Worm (Caenorhabditis elegans) whole organism, L3 larva: Measurements from ENCODE around the gene C18H9.6.

ENCODE experiments used
- aly-2 ChIP-seq: fragments of 150-350 bp; optimal IDR thresholded peaks from 2 replicates; lab custom pipeline; 2014; ENCODE audit warnings: missing biosample characterization, missing genetic modification characterization
- ama-1 ChIP-seq: fragments of 150-350 bp; optimal IDR thresholded peaks from 2 replicates; lab custom pipeline; 2018
- ceh-28 ChIP-seq: fragments of 150-350 bp; optimal IDR thresholded peaks from 2 replicates; lab custom pipeline; 2014; ENCODE audit warnings: missing biosample characterization, missing genetic modification reagents, missing genetic modification characterization
- ceh-82 ChIP-seq: fragments of 150-350 bp; optimal IDR thresholded peaks from 2 replicates; lab custom pipeline; 2014; ENCODE audit warnings: missing biosample characterization, missing genetic modification characterization
- ceh-9 ChIP-seq: sonication (generic microtip); optimal IDR thresholded peaks from 2 replicates; lab custom pipeline; 2018; ENCODE audit warnings: missing biosample characterization, missing genetic modification characterization
- daf-12 ChIP-seq: fragments of 150-350 bp; optimal IDR thresholded peaks from 2 replicates; lab custom pipeline; 2014; ENCODE audit warnings: missing biosample characterization, missing genetic modification reagents, missing genetic modification characterization
- egl-27 ChIP-seq: sonication (generic microtip); optimal IDR thresholded peaks from 4 replicates; lab custom pipeline; 2017; ENCODE audit warnings: missing biosample characterization, missing genetic modification reagents, missing genetic modification characterization
- elt-1 ChIP-seq: fragments of 150-350 bp; optimal IDR thresholded peaks from 2 replicates; lab custom pipeline; 2014; ENCODE audit warnings: missing biosample characterization, missing genetic modification characterization
- elt-2 ChIP-seq: sonication (generic microtip); optimal IDR thresholded peaks from 2 replicates; lab custom pipeline; 2016; ENCODE audit warnings: missing genetic modification reagents, mild to moderate bottlenecking, missing genetic modification characterization, missing compliant biosample characterization
- elt-3 ChIP-seq, 3 experiments: fragments of 150-350 bp in 1 of 3; sonication (generic microtip) in 2 of 3; optimal IDR thresholded peaks; 2 replicates in 2 of 3; 4 replicates in 1 of 3; lab custom pipeline; 2014 to 2017; ENCODE audit warnings: missing biosample characterization in 3 of 3, missing genetic modification characterization in 3 of 3
- eor-1 ChIP-seq, 2 experiments: fragments of 150-350 bp; optimal IDR thresholded peaks; 2 replicates each; lab custom pipeline; 2014 to 2018; ENCODE audit warnings: missing biosample characterization in 2 of 2, missing genetic modification characterization in 2 of 2
- fkh-10 ChIP-seq: sonication (generic microtip); optimal IDR thresholded peaks from 2 replicates; lab custom pipeline; 2017; ENCODE audit warnings: missing biosample characterization, missing genetic modification reagents, missing genetic modification characterization
- hmg-11 ChIP-seq: sonication (generic microtip); optimal IDR thresholded peaks from 2 replicates; lab custom pipeline; 2016; ENCODE audit warnings: missing genetic modification characterization, missing compliant biosample characterization
- lin-15B ChIP-seq: fragments of 150-350 bp; optimal IDR thresholded peaks from 2 replicates; lab custom pipeline; 2014; ENCODE audit warnings: missing biosample characterization, missing genetic modification characterization
- lin-39 ChIP-seq: fragments of 150-350 bp; optimal IDR thresholded peaks from 2 replicates; lab custom pipeline; 2018; ENCODE audit warnings: missing biosample characterization, missing genetic modification reagents, missing genetic modification characterization
- lsy-12 ChIP-seq: sonication (generic microtip); optimal IDR thresholded peaks from 2 replicates; lab custom pipeline; 2016; ENCODE audit warnings: mild to moderate bottlenecking, missing genetic modification characterization, missing compliant biosample characterization
- mdl-1 ChIP-seq: fragments of 150-350 bp; optimal IDR thresholded peaks from 2 replicates; lab custom pipeline; 2014; ENCODE audit warnings: missing biosample characterization, missing genetic modification characterization
- mml-1 ChIP-seq: fragments of 150-350 bp; sonication (generic microtip); optimal IDR thresholded peaks from 3 replicates; lab custom pipeline; 2014; ENCODE audit warnings: missing biosample characterization, missing genetic modification characterization
- nfya-1 ChIP-seq: sonication (generic microtip); optimal IDR thresholded peaks from 2 replicates; lab custom pipeline; 2017; ENCODE audit warnings: missing genetic modification characterization, mild to moderate bottlenecking, missing compliant biosample characterization, antibody characterized with exemption, moderate library complexity; ENCODE audit not compliant: insufficient read depth
- nhr-11 ChIP-seq: fragments of 150-350 bp; optimal IDR thresholded peaks from 2 replicates; lab custom pipeline; 2014; ENCODE audit warnings: missing biosample characterization, missing genetic modification characterization
- nhr-12 ChIP-seq: fragments of 150-350 bp; optimal IDR thresholded peaks from 2 replicates; lab custom pipeline; 2014; ENCODE audit warnings: missing biosample characterization, missing genetic modification characterization
- nhr-23 ChIP-seq: fragments of 150-350 bp; optimal IDR thresholded peaks from 2 replicates; lab custom pipeline; 2014; ENCODE audit warnings: missing biosample characterization, missing genetic modification reagents, missing genetic modification characterization
- nhr-25 ChIP-seq: sonication (generic microtip); optimal IDR thresholded peaks from 2 replicates; lab custom pipeline; 2017; ENCODE audit warnings: missing biosample characterization, missing genetic modification characterization
- nhr-28 ChIP-seq: fragments of 150-350 bp; optimal IDR thresholded peaks from 2 replicates; lab custom pipeline; 2014; ENCODE audit warnings: missing biosample characterization, missing genetic modification characterization
- nhr-43 ChIP-seq: sonication (generic microtip); optimal IDR thresholded peaks from 2 replicates; lab custom pipeline; 2016; ENCODE audit warnings: mild to moderate bottlenecking, missing genetic modification characterization, missing compliant biosample characterization; ENCODE audit not compliant: poor library complexity, severe bottlenecking
- nhr-76 ChIP-seq: fragments of 150-350 bp; sonication (generic microtip); optimal IDR thresholded peaks from 5 replicates; lab custom pipeline; 2014; ENCODE audit warnings: missing biosample characterization, missing genetic modification characterization
- nhr-77 ChIP-seq: fragments of 150-350 bp; optimal IDR thresholded peaks from 2 replicates; lab custom pipeline; 2014; ENCODE audit warnings: missing biosample characterization, missing genetic modification characterization
- pha-4 ChIP-seq: fragments of 150-350 bp; optimal IDR thresholded peaks from 2 replicates; lab custom pipeline; 2014; ENCODE audit warnings: missing biosample characterization, missing genetic modification reagents, missing genetic modification characterization
- pqm-1 ChIP-seq: fragments of 150-350 bp; optimal IDR thresholded peaks from 2 replicates; lab custom pipeline; 2017; ENCODE audit warnings: missing biosample characterization, missing genetic modification characterization, inconsistent platforms
- sea-2 ChIP-seq: fragments of 150-350 bp; sonication (generic microtip); optimal IDR thresholded peaks from 4 replicates; lab custom pipeline; 2014; ENCODE audit warnings: missing biosample characterization, missing genetic modification reagents, missing genetic modification characterization
- skn-1 ChIP-seq: fragments of 150-350 bp; optimal IDR thresholded peaks from 2 replicates; lab custom pipeline; 2014; ENCODE audit warnings: missing biosample characterization, missing genetic modification characterization
- unc-39 ChIP-seq: sonication (generic microtip); optimal IDR thresholded peaks from 4 replicates; lab custom pipeline; 2017; ENCODE audit warnings: missing biosample characterization, missing genetic modification characterization
- unc-62 ChIP-seq: fragments of 150-350 bp; sonication (generic microtip); optimal IDR thresholded peaks from 4 replicates; lab custom pipeline; 2014; ENCODE audit warnings: missing biosample characterization, missing genetic modification reagents, missing genetic modification characterization
- zag-1 ChIP-seq: fragments of 150-350 bp; optimal IDR thresholded peaks from 2 replicates; lab custom pipeline; 2014; ENCODE audit warnings: missing biosample characterization, missing genetic modification characterization
- ztf-11 ChIP-seq: fragments of 150-350 bp; optimal IDR thresholded peaks from 2 replicates; lab custom pipeline; 2014; ENCODE audit warnings: missing biosample characterization, missing genetic modification characterization
- ztf-4 ChIP-seq: fragments of 150-350 bp; optimal IDR thresholded peaks from 2 replicates; lab custom pipeline; 2014; ENCODE audit warnings: missing biosample characterization, missing genetic modification characterization

Gene C18H9.6

ce11 chrII:6715853-6716252 is 14.4 kb upstream of the C18H9.6 start:
- TF ChIP-seq nfya-1 (tag; lab: Kevin White, UChicago) (no peak), pha-4 (tag; lab: Kevin White, UChicago) (no peak), nhr-28 (tag; lab: Kevin White, UChicago) (no peak), mdl-1 (tag; lab: Kevin White, UChicago) (no peak), lin-39 (no peak), nhr-43 (tag; lab: Kevin White, UChicago) (peak; percentile 35), nhr-23 (tag; lab: Kevin White, UChicago) (peak; percentile 46), ceh-82 (tag; lab: Kevin White, UChicago) (no peak), ama-1 (lab: Kevin White, UChicago) (peak; percentile 28), eor-1 (tag; optimal IDR thresholded peaks at IDR 0.05; lab: Kevin White, UChicago) (no peak), lsy-12 (tag; lab: Kevin White, UChicago) (no peak), unc-39 (tag; lab: Kevin White, UChicago) (no peak)

- TF ChIP-seq ceh-28 (tag; lab: Kevin White, UChicago) (no peak), elt-3 (tag; optimal IDR thresholded peaks at IDR 0.05; lab: Kevin White, UChicago) (peak in 2 of 3 experiments; percentile 10 to 76), daf-12 (tag; lab: Kevin White, UChicago) (no peak), nhr-23 (tag; lab: Kevin White, UChicago) (peak; percentile 85)
Measured at ce11 chrII:6713832-6714342, 12.5 kb upstream of the C18H9.6 start, which contains the start of gene dpy-2. dpy-2 (plus strand) TSS chrII:6714292.

ce11 chrII:6713003-6713402 is 11.6 kb upstream of the C18H9.6 start:
- TF ChIP-seq elt-2 (tag; lab: Kevin White, UChicago) (no peak), nfya-1 (tag; lab: Kevin White, UChicago) (no peak), ceh-28 (tag; lab: Kevin White, UChicago) (no peak), egl-27 (tag; lab: Kevin White, UChicago) (no peak), eor-1 (tag; optimal IDR thresholded peaks at IDR 0.05; lab: Kevin White, UChicago) (no peak), ceh-82 (tag; lab: Kevin White, UChicago) (no peak), pha-4 (tag; lab: Kevin White, UChicago) (no peak), daf-12 (tag; lab: Kevin White, UChicago) (no peak), ama-1 (lab: Kevin White, UChicago) (no peak), ceh-9 (no peak), zag-1 (tag; lab: Kevin White, UChicago) (no peak), nhr-11 (tag; lab: Kevin White, UChicago) (no peak), skn-1 (tag; lab: Kevin White, UChicago) (no peak), ztf-11 (tag; lab: Kevin White, UChicago) (no peak), nhr-77 (no peak), nhr-12 (tag; lab: Kevin White, UChicago) (no peak), nhr-76 (no peak), nhr-28 (tag; lab: Kevin White, UChicago) (no peak), nhr-43 (tag; lab: Kevin White, UChicago) (no peak), ztf-4 (no peak)

- no peak for TF ChIP-seq fkh-10
- no peak for TF ChIP-seq elt-1 (tag; lab: Kevin White, UChicago)
- no peak for TF ChIP-seq nhr-11 (tag; lab: Kevin White, UChicago)
- no peak for TF ChIP-seq unc-62 (GFP tag; lab: Kevin White, UChicago)
- no peak for TF ChIP-seq egl-27 (tag; lab: Kevin White, UChicago)
- TF ChIP-seq pqm-1 (tag; lab: Kevin White, UChicago) = no peak
- no peak for TF ChIP-seq nhr-25 (tag; lab: Kevin White, UChicago)
- no peak for TF ChIP-seq nhr-76
- no peak for TF ChIP-seq hmg-11 (tag; lab: Kevin White, UChicago)
- TF ChIP-seq aly-2 = no peak
- peak; percentile 6 for TF ChIP-seq lsy-12 (tag; lab: Kevin White, UChicago)
- TF ChIP-seq elt-3 (tag; optimal IDR thresholded peaks at IDR 0.05; lab: Kevin White, UChicago) = peak in 2 of 3 experiments; percentile 18 to 85
- no peak for TF ChIP-seq mml-1
- no peak for TF ChIP-seq lin-15B
- TF ChIP-seq sea-2 = no peak
- TF ChIP-seq ceh-9 = no peak
- TF ChIP-seq ztf-4 = no peak
- no peak for TF ChIP-seq ztf-11 (tag; lab: Kevin White, UChicago)
- peak; percentile 75 for TF ChIP-seq nhr-43 (tag; lab: Kevin White, UChicago)
- no peak for TF ChIP-seq skn-1 (tag; lab: Kevin White, UChicago)
- no peak for TF ChIP-seq elt-2 (tag; lab: Kevin White, UChicago)
- no peak for TF ChIP-seq nhr-12 (tag; lab: Kevin White, UChicago)
- no peak for TF ChIP-seq nfya-1 (tag; lab: Kevin White, UChicago)
- peak; percentile 96 for TF ChIP-seq nhr-23 (tag; lab: Kevin White, UChicago)
Measured at ce11 chrII:6712177-6712981, 11.0 kb upstream of the C18H9.6 start, which contains the start of the genes dpy-10 and T14B4.19. dpy-10 (minus strand) TSS chrII:6712227. T14B4.19 (minus strand) TSS chrII:6712931.
